Worm (Caenorhabditis elegans): ENCODE results near the gene sop-2.

Gene sop-2

DNA sequence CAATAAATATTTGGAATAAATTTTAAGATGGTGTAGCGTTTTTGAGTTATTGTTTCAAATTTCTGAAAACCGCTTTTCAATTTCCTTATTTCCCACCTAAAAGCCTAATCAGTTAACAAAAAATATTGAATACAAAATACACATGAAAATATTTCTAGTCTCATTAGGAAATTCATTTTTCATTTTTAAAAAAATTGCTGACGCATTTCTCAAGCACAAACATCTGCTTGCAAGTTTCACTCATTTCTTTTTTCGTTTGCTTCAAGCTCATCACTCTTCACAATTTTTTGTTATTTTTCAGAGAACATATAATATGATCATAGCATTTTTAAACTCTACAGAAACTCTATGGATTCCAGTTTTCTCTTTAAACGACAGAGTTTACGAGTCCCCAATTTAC lies 48.2 kb downstream of the sop-2 start, which contains the start of gene sre-41:
TSS of gene sre-41 (plus strand) at position 301 of the 400 bp plus-strand sequence.
- no peak for TF ChIP-seq sea-1 (GFP tag; conservative IDR thresholded peaks at IDR 0.05)
- TF ChIP-seq ets-7 (tag; optimal IDR thresholded peaks at IDR 0.05): no peak
- no peak for TF ChIP-seq tbx-11 (GFP tag; IDR thresholded peaks at IDR 0.05)
- no peak for TF ChIP-seq ceh-36 (tag; optimal IDR thresholded peaks at IDR 0.05)
- TF ChIP-seq tra-4 (tag; optimal IDR thresholded peaks at IDR 0.05): no peak
- TF ChIP-seq flt-1 (GFP tag; IDR thresholded peaks at IDR 0.05): no peak
- no peak for TF ChIP-seq ama-1 (optimal IDR thresholded peaks at IDR 0.05)
- TF ChIP-seq ceh-13 (GFP tag; optimal IDR thresholded peaks at IDR 0.05): no peak
- no peak for TF ChIP-seq hmg-4 (GFP tag; optimal IDR thresholded peaks at IDR 0.05)
- TF ChIP-seq scrt-1 (GFP tag; IDR thresholded peaks at IDR 0.05): no peak
- no peak for TF ChIP-seq tbx-37 (GFP tag; conservative IDR thresholded peaks at IDR 0.05)
- no peak for TF ChIP-seq hmbx-1 (tag; optimal IDR thresholded peaks at IDR 0.05)
- no peak for TF ChIP-seq aly-1 (tag; optimal IDR thresholded peaks at IDR 0.05)
- TF ChIP-seq hnd-1 (tag; optimal IDR thresholded peaks at IDR 0.05): no peak
- TF ChIP-seq pes-1 (GFP tag; IDR thresholded peaks at IDR 0.05): no peak
- TF ChIP-seq B0310.2 (tag; optimal IDR thresholded peaks at IDR 0.05): no peak
- TF ChIP-seq F13C5.2 (tag; optimal IDR thresholded peaks at IDR 0.05): no peak

DNA sequence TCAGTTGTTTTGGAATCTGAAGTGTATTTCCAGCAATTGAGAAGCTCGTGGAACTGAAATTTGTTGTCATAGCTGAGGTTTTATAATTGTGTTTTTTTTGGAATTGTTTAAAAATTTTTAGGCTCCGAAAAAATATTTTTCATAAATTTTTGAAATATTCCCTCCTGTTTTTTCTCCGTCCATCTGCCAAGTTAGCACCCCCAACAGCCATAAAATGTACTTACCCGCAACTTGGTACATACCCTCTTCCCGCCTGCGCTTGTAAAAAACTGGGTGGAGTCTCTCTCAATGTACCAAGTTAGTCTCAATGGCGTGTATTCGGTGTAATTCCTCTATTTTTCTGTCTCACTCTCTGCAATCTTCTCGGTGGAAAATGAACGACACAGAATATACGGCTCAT lies 50.0 kb downstream of the sop-2 start, which contains the start of gene Y57A10B.6:
TSS of gene Y57A10B.6 (plus strand) at position 301 of the 400 bp plus-strand sequence.
- TF ChIP-seq hmg-4 (GFP tag; optimal IDR thresholded peaks at IDR 0.05): no peak
- TF ChIP-seq hnd-1 (tag; optimal IDR thresholded peaks at IDR 0.05): no peak
- no peak for TF ChIP-seq ama-1 (optimal IDR thresholded peaks at IDR 0.05)
- no peak for TF ChIP-seq F13C5.2 (tag; optimal IDR thresholded peaks at IDR 0.05)
- no peak for TF ChIP-seq scrt-1 (GFP tag; IDR thresholded peaks at IDR 0.05)
- no peak for TF ChIP-seq tbx-11 (GFP tag; IDR thresholded peaks at IDR 0.05)
- no peak for TF ChIP-seq flt-1 (GFP tag; IDR thresholded peaks at IDR 0.05)
- no peak for TF ChIP-seq tra-4 (tag; optimal IDR thresholded peaks at IDR 0.05)
- TF ChIP-seq ceh-13 (GFP tag; optimal IDR thresholded peaks at IDR 0.05): no peak
- no peak for TF ChIP-seq ceh-36 (tag; optimal IDR thresholded peaks at IDR 0.05)
- TF ChIP-seq ets-7 (tag; optimal IDR thresholded peaks at IDR 0.05): no peak
- TF ChIP-seq hmbx-1 (tag; optimal IDR thresholded peaks at IDR 0.05): no peak
- TF ChIP-seq aly-1 (tag; optimal IDR thresholded peaks at IDR 0.05): no peak
- no peak for TF ChIP-seq sea-1 (GFP tag; conservative IDR thresholded peaks at IDR 0.05)
- no peak for TF ChIP-seq B0310.2 (tag; optimal IDR thresholded peaks at IDR 0.05)

DNA sequence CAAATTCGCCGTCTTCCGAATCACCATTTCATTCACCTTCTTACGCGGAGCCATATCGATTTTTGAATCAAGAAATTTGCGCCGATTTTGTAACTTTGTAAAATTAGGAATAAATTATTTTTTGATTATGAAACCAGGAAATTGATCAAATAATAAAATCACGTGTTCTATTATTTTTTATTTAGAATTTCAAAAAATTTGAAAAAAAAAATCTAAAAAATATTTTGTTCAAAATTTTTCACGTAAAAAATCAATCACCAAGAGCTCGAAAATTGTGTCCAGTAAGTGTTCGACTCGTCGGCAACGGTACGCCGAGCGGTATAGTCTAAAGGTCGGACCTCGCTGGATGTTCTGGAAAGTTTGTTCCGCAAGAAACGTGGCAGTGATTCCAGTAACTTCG lies 53.9 kb downstream of the sop-2 start, which contains the start of gene Y57A10B.7:
TSS of gene Y57A10B.7 (minus strand) at position 101 of the 400 bp plus-strand sequence.
- TF ChIP-seq ceh-13 (GFP tag; optimal IDR thresholded peaks at IDR 0.05) (no peak), tra-4 (tag; optimal IDR thresholded peaks at IDR 0.05) (no peak), flt-1 (GFP tag; IDR thresholded peaks at IDR 0.05) (no peak), scrt-1 (GFP tag; IDR thresholded peaks at IDR 0.05) (no peak), aly-1 (tag; optimal IDR thresholded peaks at IDR 0.05) (no peak), tbx-37 (GFP tag; conservative IDR thresholded peaks at IDR 0.05) (no peak), pes-1 (GFP tag; IDR thresholded peaks at IDR 0.05) (no peak), sea-1 (GFP tag; conservative IDR thresholded peaks at IDR 0.05) (no peak), B0310.2 (tag; optimal IDR thresholded peaks at IDR 0.05) (no peak), tbx-11 (GFP tag; IDR thresholded peaks at IDR 0.05) (no peak)

DNA sequence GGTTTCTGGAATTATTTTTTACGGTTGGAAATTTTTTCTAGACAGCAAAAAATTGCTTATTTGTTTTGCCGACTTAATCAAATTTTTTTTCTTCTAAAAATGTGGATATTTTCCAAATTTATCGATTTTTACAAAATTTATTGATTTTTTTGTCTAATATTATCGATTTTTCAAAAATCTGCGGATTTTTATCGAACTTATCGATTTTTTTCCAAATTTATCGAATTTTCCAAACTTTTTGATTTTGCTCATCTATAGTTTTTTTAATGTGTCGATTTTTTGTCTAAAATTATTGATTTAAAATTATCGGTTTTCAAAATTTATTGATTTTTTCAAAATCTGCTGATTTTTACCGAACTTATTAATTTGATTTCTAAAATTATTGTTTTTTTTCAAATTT lies 54.4 kb downstream of the sop-2 start:
- TF ChIP-seq ceh-36 (tag; optimal IDR thresholded peaks at IDR 0.05) (no peak), ceh-13 (GFP tag; optimal IDR thresholded peaks at IDR 0.05) (no peak), F13C5.2 (tag; optimal IDR thresholded peaks at IDR 0.05) (no peak), flt-1 (GFP tag; IDR thresholded peaks at IDR 0.05) (no peak), hmbx-1 (tag; optimal IDR thresholded peaks at IDR 0.05) (no peak), scrt-1 (GFP tag; IDR thresholded peaks at IDR 0.05) (no peak), hnd-1 (tag; optimal IDR thresholded peaks at IDR 0.05) (no peak), ets-7 (tag; optimal IDR thresholded peaks at IDR 0.05) (no peak), aly-1 (tag; optimal IDR thresholded peaks at IDR 0.05) (no peak), hmg-4 (GFP tag; optimal IDR thresholded peaks at IDR 0.05) (no peak), tra-4 (tag; optimal IDR thresholded peaks at IDR 0.05) (no peak), tbx-37 (GFP tag; conservative IDR thresholded peaks at IDR 0.05) (no peak), pes-1 (GFP tag; IDR thresholded peaks at IDR 0.05) (no peak), tbx-11 (GFP tag; IDR thresholded peaks at IDR 0.05) (no peak)
